Worm (Caenorhabditis elegans) whole organism, L3 larva: ENCODE results near the gene mua-6.

Experiments used
- ceh-82 ChIP-seq: fragments of 150-350 bp; optimal IDR thresholded peaks from 2 replicates; lab custom pipeline; 2014; ENCODE audit warnings: missing biosample characterization, missing genetic modification characterization
- egl-27 ChIP-seq: sonication (generic microtip); optimal IDR thresholded peaks from 4 replicates; lab custom pipeline; 2017; ENCODE audit warnings: missing biosample characterization, missing genetic modification reagents, missing genetic modification characterization
- fos-1 ChIP-seq: fragments of 150-350 bp; optimal IDR thresholded peaks from 2 replicates; lab custom pipeline; 2014; ENCODE audit warnings: missing biosample characterization, missing genetic modification characterization
- hmg-11 ChIP-seq: sonication (generic microtip); optimal IDR thresholded peaks from 2 replicates; lab custom pipeline; 2016; ENCODE audit warnings: missing genetic modification characterization, missing compliant biosample characterization
- mdl-1 ChIP-seq: fragments of 150-350 bp; optimal IDR thresholded peaks from 2 replicates; lab custom pipeline; 2014; ENCODE audit warnings: missing biosample characterization, missing genetic modification characterization

ce11 chrX:16292933-16293332, 27.4 kb upstream of the mua-6 start, which contains the start of gene F52E10.4:
- TF ChIP-seq ceh-82 (no peak), egl-27 (tag; lab: Kevin White, UChicago) (no peak), hmg-11 (tag; lab: Kevin White, UChicago) (no peak), fos-1 (tag; lab: Kevin White, UChicago) (no peak), mdl-1 (tag; lab: Kevin White, UChicago) (no peak)
